4 worm cellular contexts compared by ENCODE assay signal in the genomic region with DNA sequence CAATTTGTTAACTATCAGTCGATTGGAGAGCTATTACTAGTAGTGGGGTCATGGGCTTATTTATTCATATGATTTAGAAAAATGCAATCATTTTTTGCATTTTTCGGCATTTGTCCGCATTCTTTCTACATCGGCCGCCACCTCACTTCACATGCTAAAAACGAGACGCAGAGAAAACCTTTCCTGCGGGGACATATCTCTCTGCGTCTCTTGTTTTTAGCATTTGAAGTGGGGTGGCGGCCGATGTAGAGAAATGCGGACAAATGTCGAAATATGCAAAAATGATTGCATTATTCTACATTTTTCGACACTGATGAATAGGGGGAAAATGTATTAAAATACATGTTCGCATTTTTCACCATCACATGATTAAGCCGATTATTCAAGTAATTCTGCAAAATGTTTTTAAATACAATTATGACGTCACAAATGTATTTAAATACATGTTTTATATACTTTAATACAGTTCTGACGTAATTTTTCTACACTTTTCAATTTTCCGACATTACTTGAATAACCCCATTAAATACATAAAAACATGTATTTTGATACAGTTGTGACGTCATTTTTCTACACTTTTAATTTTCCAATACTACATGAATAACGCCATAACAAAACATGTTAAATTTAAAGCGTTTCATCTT.
TF ChIP-seq lines count a peak whose summit lies in the region.

No protein-coding gene starts in this region.

TF ChIP-seq in whole organism, L2 larva, 48 proteins besides CTCF, POLR2A, EP300 and RAD21:
- TF ChIP-seq C34F6.9 (tag; optimal IDR thresholded peaks at IDR 0.05; lab: Kevin White, UChicago) (peak; percentile 11), unc-55 (GFP tag; optimal IDR thresholded peaks at IDR 0.05; lab: Kevin White, UChicago) (peak; percentile 74), sma-3 (GFP tag; optimal IDR thresholded peaks at IDR 0.05; lab: Kevin White, UChicago) (no peak)

TF ChIP-seq in whole organism, L4 larva, 104 proteins besides CTCF, POLR2A, EP300 and RAD21:
- no peak for TF ChIP-seq daf-12 (tag; optimal IDR thresholded peaks at IDR 0.05; lab: Kevin White, UChicago)
- peak; percentile 47 for TF ChIP-seq mes-2 (tag; optimal IDR thresholded peaks at IDR 0.05; lab: Kevin White, UChicago; ENCODE audit: poor library complexity, severe bottlenecking)
- TF ChIP-seq lin-38 (GFP tag; IDR thresholded peaks at IDR 0.05; lab: Robert Waterston, UW) = peak; percentile 51
- TF ChIP-seq dve-1 (tag; optimal IDR thresholded peaks at IDR 0.05; lab: Kevin White, UChicago; ENCODE audit: insufficient read depth) = peak; percentile 29
- peak; percentile 10 for TF ChIP-seq hlh-11 (tag; optimal IDR thresholded peaks at IDR 0.05; lab: Kevin White, UChicago)
- TF ChIP-seq egl-27 (tag; optimal IDR thresholded peaks at IDR 0.05; lab: Kevin White, UChicago) = no peak
- TF ChIP-seq ceh-62 (tag; optimal IDR thresholded peaks at IDR 0.05; lab: Kevin White, UChicago) = no peak
- peak; percentile 52 for TF ChIP-seq hlh-30 (tag; optimal IDR thresholded peaks at IDR 0.05; lab: Kevin White, UChicago; ENCODE audit: insufficient read depth)
- no peak for TF ChIP-seq nhr-25 (tag; optimal IDR thresholded peaks at IDR 0.05; lab: Kevin White, UChicago; ENCODE audit: borderline replicate concordance, insufficient read depth)
- TF ChIP-seq aha-1 (tag; lab: Kevin White, UChicago) = peak; percentile 30
TF ChIP-seq in whole organism, L4 larva: peak in this region for 6.

TF ChIP-seq in whole organism, late embryonic, 69 proteins besides CTCF, POLR2A, EP300 and RAD21:
- TF ChIP-seq sdc-2 (tag; optimal IDR thresholded peaks at IDR 0.05; lab: Kevin White, UChicago) = no peak
- TF ChIP-seq C38D4.7 (GFP tag; optimal IDR thresholded peaks at IDR 0.05; lab: Kevin White, UChicago) = no peak
- no peak for TF ChIP-seq hlh-15 (tag; optimal IDR thresholded peaks at IDR 0.05; lab: Kevin White, UChicago)
- TF ChIP-seq unc-86 (tag; optimal IDR thresholded peaks at IDR 0.05; lab: Kevin White, UChicago) = no peak
- TF ChIP-seq ceh-31 (tag; optimal IDR thresholded peaks at IDR 0.05; lab: Kevin White, UChicago) = peak; percentile 33

TF ChIP-seq in whole organism, mixed stage, embryonic, 35 proteins besides CTCF, POLR2A, EP300 and RAD21:
- TF ChIP-seq zip-8 (tag; optimal IDR thresholded peaks at IDR 0.05; lab: Kevin White, UChicago) (peak; percentile 96), elt-3 (tag; optimal IDR thresholded peaks at IDR 0.05; lab: Kevin White, UChicago) (no peak), unc-120 (tag; optimal IDR thresholded peaks at IDR 0.05; lab: Kevin White, UChicago; ENCODE audit: poor library complexity, severe bottlenecking) (peak; percentile 62), ces-1 (GFP tag; optimal IDR thresholded peaks at IDR 0.05; lab: Kevin White, UChicago) (peak; percentile 70), lsy-2 (tag; optimal IDR thresholded peaks at IDR 0.05; lab: Kevin White, UChicago) (peak; percentile 32)
